Worm (Caenorhabditis elegans): ENCODE measurements around the gene cyp-33C12.
A peak's percentile ranks its signal among the peaks of the same experiment; 100 is the strongest.

Gene cyp-33C12

ce11 chrV:2242630-2243029, 38.4 kb upstream of the cyp-33C12 start, which contains the start of gene cyp-33C3:
TSS of gene cyp-33C3 (plus strand) at chrV:2242778.
- no peak for TF ChIP-seq ZK546.5 (tag; optimal IDR thresholded peaks at IDR 0.05)
- no peak for TF ChIP-seq mab-5 (tag; optimal IDR thresholded peaks at IDR 0.05)
- no peak for TF ChIP-seq egl-27 (tag; optimal IDR thresholded peaks at IDR 0.05)
- TF ChIP-seq unc-62 (GFP tag; optimal IDR thresholded peaks at IDR 0.05) = no peak
- TF ChIP-seq lin-39 (tag; optimal IDR thresholded peaks at IDR 0.05) = no peak
- TF ChIP-seq F13H6.1 (tag; optimal IDR thresholded peaks at IDR 0.05) = no peak
- no peak for TF ChIP-seq gmeb-1 (tag; optimal IDR thresholded peaks at IDR 0.05)
- TF ChIP-seq nhr-10 (tag; optimal IDR thresholded peaks at IDR 0.05) = no peak
- no peak for TF ChIP-seq R02D3.7 (tag; optimal IDR thresholded peaks at IDR 0.05)
- TF ChIP-seq unc-39 (tag; optimal IDR thresholded peaks at IDR 0.05) = no peak
- no peak for TF ChIP-seq peb-1 (tag; optimal IDR thresholded peaks at IDR 0.05)
- no peak for TF ChIP-seq nhr-12 (tag; optimal IDR thresholded peaks at IDR 0.05)

DNA sequence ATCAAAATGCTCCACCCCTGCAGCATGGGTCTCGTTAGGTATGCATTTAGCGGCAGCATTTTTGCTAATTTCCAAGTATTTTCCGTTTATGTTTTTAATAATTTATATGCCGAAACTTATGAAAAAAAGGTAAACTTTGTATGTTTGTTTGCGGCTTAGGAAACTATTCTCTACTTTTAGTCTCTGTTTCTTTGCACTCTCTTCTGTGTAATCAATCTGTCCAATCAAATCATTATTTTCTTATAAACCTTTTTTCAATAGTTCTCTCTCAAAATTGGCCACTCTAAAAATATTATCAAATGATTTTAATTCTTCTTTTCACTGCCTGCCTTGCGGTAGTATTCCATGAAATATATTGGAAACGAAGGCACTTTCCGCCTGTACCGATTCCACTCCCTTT, 33.8 kb upstream of the cyp-33C12 start:
- TF ChIP-seq nhr-237 (tag; optimal IDR thresholded peaks at IDR 0.05) = no peak
- TF ChIP-seq gmeb-1 (tag; optimal IDR thresholded peaks at IDR 0.05) = peak; percentile 16

DNA sequence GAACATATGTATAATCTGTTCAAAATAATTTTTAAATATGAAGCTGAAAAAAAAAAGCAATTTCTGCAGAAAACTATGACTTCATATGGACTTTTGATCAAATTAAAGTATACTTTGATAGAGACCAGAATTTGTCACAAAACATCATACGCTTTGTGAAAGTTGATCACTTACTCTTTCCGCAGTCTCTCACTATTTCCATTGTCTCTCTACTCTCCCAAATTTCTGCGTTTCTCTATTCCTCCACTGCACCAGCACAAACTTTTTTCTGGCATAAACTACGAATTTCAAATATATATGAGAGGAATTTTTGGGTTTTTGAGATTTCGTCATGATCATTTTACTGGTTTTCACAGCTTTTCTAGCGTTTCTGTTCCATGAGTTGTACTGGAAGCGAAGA, 31.6 kb upstream of the cyp-33C12 start, which contains the start of gene cyp-33C4:
cyp-33C4 (plus strand) TSS at position 293 of the 400 bp plus-strand sequence.
- TF ChIP-seq zag-1 (tag; optimal IDR thresholded peaks at IDR 0.05) (no peak), snpc-4 (tag; optimal IDR thresholded peaks at IDR 0.05) (no peak), sma-9 (GFP tag; optimal IDR thresholded peaks at IDR 0.05) (peak; percentile 32), sma-9 (tag; optimal IDR thresholded peaks at IDR 0.05) (no peak), fos-1 (tag; optimal IDR thresholded peaks at IDR 0.05) (peak; percentile 31), unc-39 (tag; optimal IDR thresholded peaks at IDR 0.05) (no peak), nhr-12 (tag; optimal IDR thresholded peaks at IDR 0.05) (no peak), nhr-77 (tag; optimal IDR thresholded peaks at IDR 0.05) (no peak), alr-1 (tag; optimal IDR thresholded peaks at IDR 0.05) (no peak), unc-55 (GFP tag; optimal IDR thresholded peaks at IDR 0.05) (peak; percentile 34), nhr-129 (tag; optimal IDR thresholded peaks at IDR 0.05) (peak; percentile 7), nhr-237 (tag; optimal IDR thresholded peaks at IDR 0.05) (no peak), nhr-6 (tag; optimal IDR thresholded peaks at IDR 0.05) (no peak), gmeb-1 (tag; optimal IDR thresholded peaks at IDR 0.05) (peak; percentile 3), C34F6.9 (tag; optimal IDR thresholded peaks at IDR 0.05) (peak; percentile 28)

DNA sequence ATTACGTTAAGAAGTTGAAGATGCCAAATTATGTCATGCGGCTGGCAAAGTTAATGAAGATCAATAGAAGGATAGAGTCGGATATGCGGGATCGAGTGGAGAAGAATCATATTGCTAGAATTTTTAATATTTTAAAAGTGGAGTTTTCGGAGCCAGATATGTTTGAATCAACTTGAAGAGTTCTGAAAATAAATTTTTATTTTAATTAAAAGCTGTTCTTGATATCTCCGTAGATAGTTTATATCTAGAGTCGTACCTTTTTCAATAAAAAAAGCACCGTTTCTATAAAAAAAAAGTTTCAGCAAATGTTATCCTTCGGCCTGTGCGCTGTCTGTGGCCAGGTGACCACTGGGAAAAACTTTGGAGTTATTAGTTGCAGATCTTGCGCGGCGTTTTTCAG, 29.0 kb upstream of the cyp-33C12 start, which contains the start of gene nhr-96:
nhr-96 (plus strand) TSS at position 301 of the 400 bp plus-strand sequence.
- no peak for TF ChIP-seq C34F6.9 (tag; optimal IDR thresholded peaks at IDR 0.05)
- no peak for TF ChIP-seq crh-2 (tag; optimal IDR thresholded peaks at IDR 0.05)
- no peak for TF ChIP-seq sma-9 (GFP tag; optimal IDR thresholded peaks at IDR 0.05)
- TF ChIP-seq sma-9 (tag; optimal IDR thresholded peaks at IDR 0.05) = no peak
- no peak for TF ChIP-seq nhr-129 (tag; optimal IDR thresholded peaks at IDR 0.05)
- TF ChIP-seq lin-39 (tag; optimal IDR thresholded peaks at IDR 0.05) = no peak
- no peak for TF ChIP-seq ceh-82 (tag; optimal IDR thresholded peaks at IDR 0.05)
- TF ChIP-seq elt-3 (tag; optimal IDR thresholded peaks at IDR 0.05) = no peak
- no peak for TF ChIP-seq ztf-11 (tag; optimal IDR thresholded peaks at IDR 0.05)
- no peak for TF ChIP-seq peb-1 (tag; optimal IDR thresholded peaks at IDR 0.05)
- no peak for TF ChIP-seq nhr-21 (tag; optimal IDR thresholded peaks at IDR 0.05)
- no peak for TF ChIP-seq R02D3.7 (tag; optimal IDR thresholded peaks at IDR 0.05)
- TF ChIP-seq lin-13 (GFP tag; optimal IDR thresholded peaks at IDR 0.05) = no peak
- no peak for TF ChIP-seq elt-1 (tag; optimal IDR thresholded peaks at IDR 0.05)

- TF ChIP-seq aly-2 (tag; optimal IDR thresholded peaks at IDR 0.05) = no peak
- no peak for TF ChIP-seq nhr-129 (tag; optimal IDR thresholded peaks at IDR 0.05)
- TF ChIP-seq nhr-237 (tag; optimal IDR thresholded peaks at IDR 0.05) = no peak
- no peak for TF ChIP-seq alr-1 (tag; optimal IDR thresholded peaks at IDR 0.05)
- TF ChIP-seq lin-39 (tag; optimal IDR thresholded peaks at IDR 0.05) = no peak
- TF ChIP-seq nhr-11 (tag; optimal IDR thresholded peaks at IDR 0.05) = no peak
- TF ChIP-seq fos-1 (tag; optimal IDR thresholded peaks at IDR 0.05) = peak; percentile 4
- TF ChIP-seq crh-2 (tag; optimal IDR thresholded peaks at IDR 0.05) = peak; percentile 38
- TF ChIP-seq C34F6.9 (tag; optimal IDR thresholded peaks at IDR 0.05) = peak; percentile 34
- no peak for TF ChIP-seq F13H6.1 (tag; optimal IDR thresholded peaks at IDR 0.05)
These were observed 26.7 kb upstream of the cyp-33C12 start, which contains the start of gene nhr-134 for ce11 chrV:2230912-2231311. TSS of gene nhr-134 (plus strand) at chrV:2231223.

ce11 chrV:2228781-2229180, 24.6 kb upstream of the cyp-33C12 start, which contains the start of gene nhr-126:
TSS of gene nhr-126 (plus strand) at chrV:2229081.
- TF ChIP-seq peb-1 (tag; optimal IDR thresholded peaks at IDR 0.05) = no peak
- no peak for TF ChIP-seq nhr-21 (tag; optimal IDR thresholded peaks at IDR 0.05)
- no peak for TF ChIP-seq nhr-11 (tag; optimal IDR thresholded peaks at IDR 0.05)
- TF ChIP-seq gmeb-1 (tag; optimal IDR thresholded peaks at IDR 0.05) = no peak
- TF ChIP-seq nhr-129 (tag; optimal IDR thresholded peaks at IDR 0.05) = no peak
- TF ChIP-seq fos-1 (tag; optimal IDR thresholded peaks at IDR 0.05) = no peak
- TF ChIP-seq mbf-1 (tag; optimal IDR thresholded peaks at IDR 0.05) = no peak
- no peak for TF ChIP-seq mab-5 (tag; optimal IDR thresholded peaks at IDR 0.05)
- no peak for TF ChIP-seq elt-3 (tag; optimal IDR thresholded peaks at IDR 0.05)
- no peak for TF ChIP-seq ama-1 (optimal IDR thresholded peaks at IDR 0.05)
- TF ChIP-seq ceh-82 (tag; optimal IDR thresholded peaks at IDR 0.05) = no peak
- TF ChIP-seq sma-3 (GFP tag; optimal IDR thresholded peaks at IDR 0.05) = no peak
- no peak for TF ChIP-seq dmd-4 (tag; optimal IDR thresholded peaks at IDR 0.05)
- no peak for TF ChIP-seq snpc-4 (tag; optimal IDR thresholded peaks at IDR 0.05)
- no peak for TF ChIP-seq ceh-16 (tag; optimal IDR thresholded peaks at IDR 0.05)
- TF ChIP-seq aly-2 (tag; optimal IDR thresholded peaks at IDR 0.05) = no peak
- TF ChIP-seq nhr-23 (tag; optimal IDR thresholded peaks at IDR 0.05) = no peak
- no peak for TF ChIP-seq ztf-1 (GFP tag; conservative IDR thresholded peaks at IDR 0.05)
- no peak for TF ChIP-seq sma-9 (GFP tag; optimal IDR thresholded peaks at IDR 0.05)
- no peak for TF ChIP-seq sma-9 (tag; optimal IDR thresholded peaks at IDR 0.05)
- TF ChIP-seq ztf-11 (tag; optimal IDR thresholded peaks at IDR 0.05) = no peak
